Worm (Caenorhabditis elegans) whole organism, L4 larva: Measurements from ENCODE around the gene F11D11.12.

Experiments used
- D1046.2 ChIP-seq: fragments of 200-800 bp; sonication (Bioruptor generic); IDR thresholded peaks from 2 replicates; pipeline ENCODE4 v1.3.6; 2022; ENCODE audit warnings: missing genetic modification characterization, missing compliant biosample characterization
- F37D6.2 ChIP-seq: sonication (generic microtip); optimal IDR thresholded peaks from 2 replicates; lab custom pipeline; 2016; ENCODE audit warnings: mild to moderate bottlenecking, missing genetic modification characterization, missing compliant biosample characterization
- R02D3.7 ChIP-seq: fragments of 150-350 bp; sonication (generic microtip); optimal IDR thresholded peaks from 3 replicates; lab custom pipeline; 2014; ENCODE audit warnings: missing biosample characterization, missing genetic modification characterization
- T20F7.1 ChIP-seq: fragments of 200-800 bp; sonication (Bioruptor generic); optimal IDR thresholded peaks from 2 replicates; lab custom pipeline; 2018; ENCODE audit warnings: mild to moderate bottlenecking, missing genetic modification characterization, missing compliant biosample characterization
- T26A8.4 ChIP-seq: fragments of 200-800 bp; sonication (Bioruptor generic); IDR thresholded peaks from 2 replicates; pipeline ENCODE4 v1.3.6; 2022; ENCODE audit warnings: missing genetic modification characterization, missing compliant biosample characterization
- Y48G9A.11 ChIP-seq: fragments of 200-800 bp; sonication (Bioruptor generic); IDR thresholded peaks from 2 replicates; pipeline ENCODE4 v1.3.6; 2022; ENCODE audit warnings: missing genetic modification reagents, missing genetic modification characterization, missing compliant biosample characterization
- Y5F2A.4 ChIP-seq: fragments of 200-800 bp; sonication (Bioruptor generic); optimal IDR thresholded peaks from 2 replicates; lab custom pipeline; 2018; ENCODE audit warnings: mild to moderate bottlenecking, missing genetic modification characterization, missing compliant biosample characterization
- ZK546.5 ChIP-seq, 2 experiments: sonication (generic microtip); optimal IDR thresholded peaks; 2 replicates each; lab custom pipeline; 2017; ENCODE audit warnings: missing biosample characterization in 2 of 2, missing genetic modification characterization in 2 of 2
- aha-1 ChIP-seq: fragments of 150-350 bp; peaks from one replicate; lab custom pipeline; 2014; ENCODE audit warnings: missing biosample characterization, missing genetic modification characterization
- arid-1 ChIP-seq: fragments of 200-800 bp; sonication (Bioruptor generic); conservative IDR thresholded peaks from 2 replicates; pipeline ENCODE4 v1.3.6; 2022; ENCODE audit warnings: missing genetic modification reagents, missing genetic modification characterization, missing compliant biosample characterization
- attf-4 ChIP-seq: sonication (generic microtip); optimal IDR thresholded peaks from 3 replicates; lab custom pipeline; 2017; ENCODE audit warnings: missing biosample characterization, missing genetic modification characterization
- ceh-28 ChIP-seq: fragments of 150-350 bp; optimal IDR thresholded peaks from 2 replicates; lab custom pipeline; 2014; ENCODE audit warnings: missing biosample characterization, missing genetic modification reagents, missing genetic modification characterization
- ceh-82 ChIP-seq: sonication (generic microtip); optimal IDR thresholded peaks from 2 replicates; lab custom pipeline; 2017; ENCODE audit warnings: missing biosample characterization, missing genetic modification characterization
- ctbp-1 ChIP-seq: fragments of 200-800 bp; sonication (Bioruptor generic); IDR thresholded peaks from 2 replicates; pipeline ENCODE4 v1.3.6; 2022; ENCODE audit warnings: missing genetic modification reagents, missing genetic modification characterization, missing compliant biosample characterization
- daf-19 ChIP-seq: fragments of 200-800 bp; sonication (Bioruptor generic); conservative IDR thresholded peaks from 2 replicates; pipeline ENCODE4 v1.3.6; 2022; ENCODE audit warnings: missing genetic modification characterization, missing compliant biosample characterization
- dmd-6 ChIP-seq: fragments of 200-800 bp; sonication (Bioruptor generic); IDR thresholded peaks from 2 replicates; pipeline ENCODE4 v1.3.6; 2022; ENCODE audit warnings: missing genetic modification reagents, missing genetic modification characterization, missing compliant biosample characterization
- dmd-8 ChIP-seq: fragments of 200-800 bp; sonication (Bioruptor generic); IDR thresholded peaks from 2 replicates; pipeline ENCODE4 v1.3.6; 2022; ENCODE audit warnings: missing genetic modification characterization, missing compliant biosample characterization
- dmd-9 ChIP-seq: fragments of 200-800 bp; sonication (Bioruptor generic); IDR thresholded peaks from 2 replicates; pipeline ENCODE4 v1.3.6; 2022; ENCODE audit warnings: missing genetic modification reagents, missing genetic modification characterization, missing compliant biosample characterization
- duxl-1 ChIP-seq: sonication (generic microtip); optimal IDR thresholded peaks from 2 replicates; lab custom pipeline; 2016; ENCODE audit warnings: mild to moderate bottlenecking, missing genetic modification characterization, moderate library complexity, missing compliant biosample characterization; ENCODE audit not compliant: poor library complexity
- egl-43 ChIP-seq: fragments of 200-800 bp; sonication (Bioruptor generic); IDR thresholded peaks from 2 replicates; pipeline ENCODE4 v1.3.6; 2022; ENCODE audit warnings: missing genetic modification reagents, missing genetic modification characterization, missing compliant biosample characterization
- fkh-10 ChIP-seq: fragments of 150-350 bp; optimal IDR thresholded peaks from 2 replicates; lab custom pipeline; 2014; ENCODE audit warnings: missing biosample characterization, missing genetic modification reagents, missing genetic modification characterization
- fos-1 ChIP-seq: fragments of 150-350 bp; optimal IDR thresholded peaks from 2 replicates; lab custom pipeline; 2014; ENCODE audit warnings: missing biosample characterization, missing genetic modification characterization
- gei-8 ChIP-seq: fragments of 200-800 bp; sonication (Bioruptor generic); optimal IDR thresholded peaks from 2 replicates; lab custom pipeline; 2018; ENCODE audit warnings: mild to moderate bottlenecking, missing genetic modification characterization, missing compliant biosample characterization
- jun-1 ChIP-seq: fragments of 150-350 bp; optimal IDR thresholded peaks from 2 replicates; lab custom pipeline; 2014; ENCODE audit warnings: missing biosample characterization, missing genetic modification reagents, missing genetic modification characterization
- lim-7 ChIP-seq: fragments of 200-800 bp; sonication (Bioruptor generic); IDR thresholded peaks from 2 replicates; pipeline ENCODE4 v1.3.6; 2022; ENCODE audit warnings: missing genetic modification characterization, missing compliant biosample characterization
- lin-1 ChIP-seq: fragments of 200-800 bp; sonication (Bioruptor generic); IDR thresholded peaks from 2 replicates; pipeline ENCODE4 v1.3.6; 2022; ENCODE audit warnings: missing genetic modification reagents, missing genetic modification characterization, missing compliant biosample characterization
- lin-39 ChIP-seq: fragments of 150-350 bp; optimal IDR thresholded peaks from 2 replicates; lab custom pipeline; 2014; ENCODE audit warnings: missing biosample characterization, missing genetic modification reagents, missing genetic modification characterization
- lir-3 ChIP-seq: sonication (generic microtip); optimal IDR thresholded peaks from 2 replicates; lab custom pipeline; 2016; ENCODE audit warnings: mild to moderate bottlenecking, missing genetic modification characterization, missing compliant biosample characterization
- madf-9 ChIP-seq: fragments of 200-800 bp; sonication (Bioruptor generic); conservative IDR thresholded peaks from 2 replicates; pipeline ENCODE4 v1.3.6; 2022; ENCODE audit warnings: missing genetic modification reagents, missing genetic modification characterization, missing compliant biosample characterization
- mdl-1 ChIP-seq, 2 experiments: fragments of 150-350 bp in 1 of 2; sonication (generic microtip) in 1 of 2; optimal IDR thresholded peaks; 2 replicates each; lab custom pipeline; 2014 to 2017; ENCODE audit warnings: missing biosample characterization in 2 of 2, missing genetic modification characterization in 2 of 2
- mxl-2 ChIP-seq: fragments of 200-800 bp; sonication (Bioruptor generic); conservative IDR thresholded peaks from 2 replicates; pipeline ENCODE4 v1.3.6; 2022; ENCODE audit warnings: missing genetic modification reagents, missing genetic modification characterization, missing compliant biosample characterization
- mxl-3 ChIP-seq: fragments of 200-800 bp; sonication (Bioruptor generic); optimal IDR thresholded peaks from 2 replicates; lab custom pipeline; 2018; ENCODE audit warnings: mild to moderate bottlenecking, missing genetic modification characterization, missing compliant biosample characterization
- nhr-102 ChIP-seq: sonication (generic microtip); optimal IDR thresholded peaks from 2 replicates; lab custom pipeline; 2016; ENCODE audit warnings: mild to moderate bottlenecking, missing genetic modification characterization, moderate library complexity, missing compliant biosample characterization
- nhr-11 ChIP-seq: fragments of 150-350 bp; optimal IDR thresholded peaks from 2 replicates; lab custom pipeline; 2014; ENCODE audit warnings: missing biosample characterization, missing genetic modification characterization
- nhr-111 ChIP-seq: fragments of 200-800 bp; sonication (Bioruptor generic); optimal IDR thresholded peaks from 2 replicates; lab custom pipeline; 2018; ENCODE audit warnings: mild to moderate bottlenecking, missing genetic modification characterization, missing compliant biosample characterization
- nhr-25 ChIP-seq: sonication (generic microtip); optimal IDR thresholded peaks from 2 replicates; lab custom pipeline; 2017; ENCODE audit warnings: missing genetic modification characterization, mild to moderate bottlenecking, missing compliant biosample characterization, antibody characterized with exemption, moderate library complexity, borderline replicate concordance; ENCODE audit not compliant: insufficient read depth
- nhr-41 ChIP-seq: fragments of 200-800 bp; sonication (Bioruptor generic); IDR thresholded peaks from 2 replicates; pipeline ENCODE4 v1.3.6; 2022; ENCODE audit warnings: missing genetic modification reagents, missing genetic modification characterization, missing compliant biosample characterization
- nhr-42 ChIP-seq: fragments of 200-800 bp; sonication (Bioruptor generic); IDR thresholded peaks from 2 replicates; pipeline ENCODE4 v1.3.6; 2022; ENCODE audit warnings: missing genetic modification characterization, missing compliant biosample characterization
- nhr-6 ChIP-seq: fragments of 150-350 bp; optimal IDR thresholded peaks from 2 replicates; lab custom pipeline; 2014; ENCODE audit warnings: missing biosample characterization, missing genetic modification characterization
- nhr-76 ChIP-seq: fragments of 150-350 bp; optimal IDR thresholded peaks from 2 replicates; lab custom pipeline; 2014; ENCODE audit warnings: missing biosample characterization, missing genetic modification characterization
- nhr-77 ChIP-seq: fragments of 150-350 bp; optimal IDR thresholded peaks from 2 replicates; lab custom pipeline; 2014; ENCODE audit warnings: missing biosample characterization, missing genetic modification characterization
- rbr-2 ChIP-seq: sonication (generic microtip); optimal IDR thresholded peaks from 2 replicates; lab custom pipeline; 2016; ENCODE audit warnings: missing genotype, missing genetic modification characterization, missing compliant biosample characterization
- skn-1 ChIP-seq: fragments of 150-350 bp; optimal IDR thresholded peaks from 2 replicates; lab custom pipeline; 2014; ENCODE audit warnings: missing biosample characterization, missing genetic modification characterization
- snpc-1.2 ChIP-seq: fragments of 200-800 bp; sonication (Bioruptor generic); IDR thresholded peaks from 2 replicates; pipeline ENCODE4 v1.3.6; 2022; ENCODE audit warnings: missing genetic modification reagents, missing genetic modification characterization, missing compliant biosample characterization
- spr-1 ChIP-seq: sonication (generic microtip); optimal IDR thresholded peaks from 2 replicates; lab custom pipeline; 2016; ENCODE audit warnings: mild to moderate bottlenecking, missing genetic modification characterization, missing compliant biosample characterization
- spr-3 ChIP-seq: fragments of 200-800 bp; sonication (Bioruptor generic); optimal IDR thresholded peaks from 2 replicates; lab custom pipeline; 2018; ENCODE audit warnings: mild to moderate bottlenecking, missing genetic modification characterization, missing compliant biosample characterization
- tag-97 ChIP-seq: fragments of 200-800 bp; sonication (Bioruptor generic); IDR thresholded peaks from 2 replicates; pipeline ENCODE4 v1.3.6; 2022; ENCODE audit warnings: missing genetic modification characterization, missing compliant biosample characterization
- vab-7 ChIP-seq: fragments of 200-800 bp; sonication (Bioruptor generic); IDR thresholded peaks from 2 replicates; pipeline ENCODE4 v1.3.6; 2022; ENCODE audit warnings: missing genetic modification reagents, missing genetic modification characterization, missing compliant biosample characterization
- zag-1 ChIP-seq: fragments of 150-350 bp; optimal IDR thresholded peaks from 2 replicates; lab custom pipeline; 2014; ENCODE audit warnings: missing biosample characterization, missing genetic modification characterization
- zfp-3 ChIP-seq: fragments of 200-800 bp; sonication (Bioruptor generic); conservative IDR thresholded peaks from 2 replicates; pipeline ENCODE4 v1.3.6; 2022; ENCODE audit warnings: missing genetic modification reagents, missing genetic modification characterization, missing compliant biosample characterization
- zip-11 ChIP-seq: fragments of 200-800 bp; sonication (Bioruptor generic); IDR thresholded peaks from 2 replicates; pipeline ENCODE4 v1.3.6; 2022; ENCODE audit warnings: missing genetic modification characterization, missing compliant biosample characterization
- zip-2 ChIP-seq: fragments of 150-350 bp; optimal IDR thresholded peaks from 2 replicates; lab custom pipeline; 2014; ENCODE audit warnings: missing biosample characterization, missing genetic modification characterization
- ztf-11 ChIP-seq: fragments of 150-350 bp; optimal IDR thresholded peaks from 2 replicates; lab custom pipeline; 2014; ENCODE audit warnings: missing biosample characterization, missing genetic modification characterization

F11D11.12 gene

ce11 chrV:18723604-18724003 lies 26.9 kb downstream of the F11D11.12 start (continued):
- TF ChIP-seq dmd-9 (GFP tag; lab: Robert Waterston, UW), result no peak
- TF ChIP-seq aha-1 (tag; lab: Kevin White, UChicago), result peak; percentile 97
- no peak for TF ChIP-seq T26A8.4 (GFP tag; lab: Robert Waterston, UW)
- no peak for TF ChIP-seq ctbp-1 (GFP tag; lab: Robert Waterston, UW)
- TF ChIP-seq gei-8 (GFP tag; lab: Kevin White, UChicago), result no peak
- TF ChIP-seq dmd-8 (GFP tag; lab: Robert Waterston, UW), result no peak
- TF ChIP-seq T20F7.1, result no peak
- no peak for TF ChIP-seq Y5F2A.4 (GFP tag; lab: Kevin White, UChicago)
- no peak for TF ChIP-seq zip-11 (GFP tag; lab: Robert Waterston, UW)
- no peak for TF ChIP-seq vab-7 (GFP tag; lab: Robert Waterston, UW)
- no peak for TF ChIP-seq zag-1 (tag; lab: Kevin White, UChicago)
- TF ChIP-seq snpc-1.2 (GFP tag; lab: Robert Waterston, UW), result no peak
- no peak for TF ChIP-seq spr-3 (GFP tag; lab: Kevin White, UChicago)
- TF ChIP-seq arid-1, result no peak
- TF ChIP-seq nhr-102, result no peak
- no peak for TF ChIP-seq lir-3 (tag; lab: Kevin White, UChicago)
- TF ChIP-seq lim-7 (GFP tag; lab: Robert Waterston, UW), result no peak
- no peak for TF ChIP-seq zfp-3
- TF ChIP-seq mxl-2 (GFP tag; lab: Robert Waterston, UW), result no peak
- TF ChIP-seq ZK546.5 (tag; optimal IDR thresholded peaks at IDR 0.05; lab: Kevin White, UChicago), result no peak
- no peak for TF ChIP-seq ztf-11
- no peak for TF ChIP-seq fos-1 (tag; lab: Kevin White, UChicago)
- peak; percentile 24 for TF ChIP-seq attf-4
- TF ChIP-seq skn-1 (tag; lab: Kevin White, UChicago), result no peak
- TF ChIP-seq lin-39 (tag; lab: Kevin White, UChicago), result no peak
- TF ChIP-seq nhr-41 (GFP tag; lab: Robert Waterston, UW), result no peak
- no peak for TF ChIP-seq madf-9 (GFP tag; lab: Robert Waterston, UW)
- no peak for TF ChIP-seq daf-19 (GFP tag; lab: Robert Waterston, UW)
- no peak for TF ChIP-seq spr-1 (tag; lab: Kevin White, UChicago)
- peak; percentile 28 for TF ChIP-seq jun-1 (tag; lab: Kevin White, UChicago)
- peak; percentile 99 for TF ChIP-seq duxl-1 (tag; lab: Kevin White, UChicago)
- no peak for TF ChIP-seq D1046.2 (GFP tag; lab: Robert Waterston, UW)
- peak; percentile 30 to 36 for TF ChIP-seq mdl-1 (tag; optimal IDR thresholded peaks at IDR 0.05; lab: Kevin White, UChicago)
- no peak for TF ChIP-seq nhr-111 (GFP tag; lab: Kevin White, UChicago)
- TF ChIP-seq nhr-42 (GFP tag; lab: Robert Waterston, UW), result no peak
- TF ChIP-seq nhr-6 (tag; lab: Kevin White, UChicago), result peak; percentile 95
- peak; percentile 72 for TF ChIP-seq nhr-77 (tag; lab: Kevin White, UChicago)
- TF ChIP-seq Y48G9A.11 (GFP tag; lab: Robert Waterston, UW), result no peak
- TF ChIP-seq R02D3.7 (tag; lab: Kevin White, UChicago), result no peak
- TF ChIP-seq mxl-3 (GFP tag; lab: Kevin White, UChicago), result no peak
- no peak for TF ChIP-seq tag-97 (GFP tag; lab: Robert Waterston, UW)
- TF ChIP-seq egl-43 (GFP tag; lab: Robert Waterston, UW), result no peak
- TF ChIP-seq ceh-28, result peak; percentile 81
- no peak for TF ChIP-seq ceh-82 (tag; lab: Kevin White, UChicago)
- peak; percentile 86 for TF ChIP-seq rbr-2
- no peak for TF ChIP-seq nhr-25
- TF ChIP-seq dmd-6 (GFP tag; lab: Robert Waterston, UW), result no peak
- peak; percentile 82 for TF ChIP-seq F37D6.2 (tag; lab: Kevin White, UChicago)
- peak; percentile 33 for TF ChIP-seq fkh-10 (GFP tag; lab: Kevin White, UChicago)
- TF ChIP-seq zip-2 (tag; lab: Kevin White, UChicago), result no peak
- TF ChIP-seq nhr-76 (tag; lab: Kevin White, UChicago), result no peak
- no peak for TF ChIP-seq lin-1 (GFP tag; lab: Robert Waterston, UW)
- peak; percentile 54 for TF ChIP-seq nhr-11 (tag; lab: Kevin White, UChicago)
